Worm (Caenorhabditis elegans) whole organism, L1 larva: ENCODE data around the gene rpap-3.

Experiments used
- C04F5.9 ChIP-seq: sonication (generic microtip); optimal IDR thresholded peaks from 2 replicates; lab custom pipeline; 2016; ENCODE audit warnings: missing genetic modification characterization, missing compliant biosample characterization
- ceh-82 ChIP-seq, 3 experiments: fragments of 150-350 bp in 1 of 3; sonication (generic microtip) in 2 of 3; optimal IDR thresholded peaks; 2 replicates each; lab custom pipeline; 2014 to 2017; ENCODE audit warnings: missing biosample characterization in 3 of 3, missing genetic modification characterization in 3 of 3
- ces-1 ChIP-seq: fragments of 150-350 bp; optimal IDR thresholded peaks from 2 replicates; lab custom pipeline; 2014; ENCODE audit warnings: missing biosample characterization, missing genetic modification reagents, missing genetic modification characterization
- lin-15B ChIP-seq: fragments of 150-350 bp; sonication (generic microtip); optimal IDR thresholded peaks from 3 replicates; lab custom pipeline; 2014; ENCODE audit warnings: missing biosample characterization, missing genetic modification characterization
- lin-39 ChIP-seq: fragments of 150-350 bp; optimal IDR thresholded peaks from 2 replicates; lab custom pipeline; 2014; ENCODE audit warnings: missing biosample characterization, missing genetic modification reagents, missing genetic modification characterization
- nhr-237 ChIP-seq: fragments of 150-350 bp; optimal IDR thresholded peaks from 2 replicates; lab custom pipeline; 2014; ENCODE audit warnings: missing biosample characterization, missing genetic modification characterization
- sox-4 ChIP-seq: sonication (generic microtip); optimal IDR thresholded peaks from 2 replicates; lab custom pipeline; 2016; ENCODE audit warnings: missing genetic modification characterization, missing compliant biosample characterization
- tbx-2 ChIP-seq: sonication (generic microtip); optimal IDR thresholded peaks from 2 replicates; lab custom pipeline; 2016; ENCODE audit warnings: missing genetic modification characterization, missing compliant biosample characterization
- zag-1 ChIP-seq: fragments of 150-350 bp; optimal IDR thresholded peaks from 2 replicates; lab custom pipeline; 2014; ENCODE audit warnings: missing biosample characterization, missing genetic modification characterization

ce11 chrIV:7760117-7760516 is 18.6 kb downstream of the rpap-3 start, which contains the start of gene del-7:
- TF ChIP-seq tbx-2 (tag; lab: Kevin White, UChicago) (no peak), nhr-237 (no peak), zag-1 (no peak), lin-15B (tag; lab: Kevin White, UChicago) (no peak), ces-1 (no peak), ceh-82 (tag; optimal IDR thresholded peaks at IDR 0.05; lab: Kevin White, UChicago) (no peak), lin-39 (tag; lab: Kevin White, UChicago) (no peak), sox-4 (tag; lab: Kevin White, UChicago) (no peak), C04F5.9 (tag; lab: Kevin White, UChicago) (no peak)
